Worm (Caenorhabditis elegans): Measurements from ENCODE around the gene F32B6.4.

- TF ChIP-seq egl-27 (tag; optimal IDR thresholded peaks at IDR 0.05) (no peak), nhr-129 (tag; optimal IDR thresholded peaks at IDR 0.05) (peak; percentile 37)
These were observed 16.2 kb downstream of the F32B6.4 start for ce11 chrIV:9875646-9876045.
